Worm (Caenorhabditis elegans) whole organism, mixed stage, embryonic: ENCODE measurements around the gene F13A7.1.
A peak's percentile ranks its signal among the peaks of the same experiment; 100 is the strongest.

ENCODE experiments used
- M03D4.4 ChIP-seq: sonication (generic microtip); optimal IDR thresholded peaks from 2 replicates; lab custom pipeline; 2017; ENCODE audit warnings: mild to moderate bottlenecking, missing genetic modification characterization, missing compliant biosample characterization
- bed-3 ChIP-seq: fragments of 200-800 bp; sonication (Bioruptor generic); optimal IDR thresholded peaks from 3 replicates; lab custom pipeline; 2018; ENCODE audit warnings: mild to moderate bottlenecking, missing genetic modification characterization, moderate library complexity, missing compliant biosample characterization
- blmp-1 ChIP-seq: fragments of 150-350 bp; optimal IDR thresholded peaks from 2 replicates; lab custom pipeline; 2014; ENCODE audit warnings: missing biosample characterization, missing genetic modification characterization
- ceh-43 ChIP-seq: fragments of 200-800 bp; sonication (Bioruptor generic); optimal IDR thresholded peaks from 2 replicates; lab custom pipeline; 2018; ENCODE audit warnings: mild to moderate bottlenecking, missing genetic modification characterization, moderate library complexity, missing compliant biosample characterization
- ceh-83 ChIP-seq: fragments of 200-800 bp; sonication (Bioruptor generic); optimal IDR thresholded peaks from 2 replicates; lab custom pipeline; 2018; ENCODE audit warnings: mild to moderate bottlenecking, missing genetic modification characterization, missing compliant biosample characterization
- ces-1 ChIP-seq: fragments of 150-350 bp; optimal IDR thresholded peaks from 2 replicates; lab custom pipeline; 2014; ENCODE audit warnings: missing biosample characterization, missing genetic modification reagents, missing genetic modification characterization
- cnd-1 ChIP-seq: fragments of 200-800 bp; sonication (Bioruptor generic); optimal IDR thresholded peaks from 2 replicates; lab custom pipeline; 2018; ENCODE audit warnings: mild to moderate bottlenecking, missing genetic modification characterization, missing compliant biosample characterization
- drap-1 ChIP-seq: fragments of 200-800 bp; sonication (Bioruptor generic); optimal IDR thresholded peaks from 3 replicates; lab custom pipeline; 2018; ENCODE audit warnings: mild to moderate bottlenecking, missing genetic modification characterization, missing compliant biosample characterization
- elt-1 ChIP-seq: sonication (generic microtip); optimal IDR thresholded peaks from 2 replicates; lab custom pipeline; 2017; ENCODE audit warnings: missing genetic modification characterization, mild to moderate bottlenecking, missing compliant biosample characterization, antibody characterized with exemption, moderate library complexity, borderline replicate concordance; ENCODE audit not compliant: insufficient read depth
- elt-3 ChIP-seq: fragments of 150-350 bp; optimal IDR thresholded peaks from 2 replicates; lab custom pipeline; 2014; ENCODE audit warnings: missing biosample characterization, missing genetic modification characterization
- flh-1 ChIP-seq: fragments of 200-800 bp; sonication (Bioruptor generic); optimal IDR thresholded peaks from 2 replicates; lab custom pipeline; 2018; ENCODE audit warnings: mild to moderate bottlenecking, missing genetic modification characterization, moderate library complexity, missing compliant biosample characterization
- ham-2 ChIP-seq: fragments of 200-800 bp; sonication (Bioruptor generic); optimal IDR thresholded peaks from 2 replicates; lab custom pipeline; 2018; ENCODE audit warnings: mild to moderate bottlenecking, missing genetic modification characterization, missing compliant biosample characterization
- lin-13 ChIP-seq: fragments of 150-350 bp; optimal IDR thresholded peaks from 2 replicates; lab custom pipeline; 2014; ENCODE audit warnings: missing biosample characterization, missing genetic modification characterization
- lin-32 ChIP-seq: fragments of 200-800 bp; sonication (Bioruptor generic); optimal IDR thresholded peaks from 2 replicates; lab custom pipeline; 2018; ENCODE audit warnings: mild to moderate bottlenecking, missing genetic modification characterization, missing compliant biosample characterization
- lsy-2 ChIP-seq: fragments of 150-350 bp; optimal IDR thresholded peaks from 2 replicates; lab custom pipeline; 2014; ENCODE audit warnings: missing biosample characterization, missing genetic modification characterization
- mab-5 ChIP-seq: fragments of 150-350 bp; optimal IDR thresholded peaks from 2 replicates; lab custom pipeline; 2014; ENCODE audit warnings: missing biosample characterization, missing genetic modification characterization
- mep-1 ChIP-seq: fragments of 150-350 bp; optimal IDR thresholded peaks from 2 replicates; lab custom pipeline; 2017; ENCODE audit warnings: missing biosample characterization, missing genetic modification reagents, missing genetic modification characterization, inconsistent platforms
- mls-2 ChIP-seq: sonication (generic microtip); optimal IDR thresholded peaks from 2 replicates; lab custom pipeline; 2016; ENCODE audit warnings: mild to moderate bottlenecking, missing genetic modification characterization, moderate library complexity, missing compliant biosample characterization
- nhr-12 ChIP-seq: fragments of 150-350 bp; optimal IDR thresholded peaks from 2 replicates; lab custom pipeline; 2014; ENCODE audit warnings: missing biosample characterization, missing genetic modification characterization
- nhr-2 ChIP-seq: fragments of 150-350 bp; optimal IDR thresholded peaks from 2 replicates; lab custom pipeline; 2014; ENCODE audit warnings: missing biosample characterization, missing genetic modification characterization
- nhr-237 ChIP-seq: fragments of 150-350 bp; optimal IDR thresholded peaks from 2 replicates; lab custom pipeline; 2014; ENCODE audit warnings: missing biosample characterization, missing genetic modification characterization
- nhr-28 ChIP-seq: fragments of 150-350 bp; optimal IDR thresholded peaks from 2 replicates; lab custom pipeline; 2014; ENCODE audit warnings: missing biosample characterization, missing genetic modification characterization
- pha-4 ChIP-seq: fragments of 150-350 bp; optimal IDR thresholded peaks from 2 replicates; lab custom pipeline; 2018; ENCODE audit warnings: missing biosample characterization, missing genetic modification reagents, missing genetic modification characterization
- sem-2 ChIP-seq: fragments of 200-800 bp; sonication (Bioruptor generic); optimal IDR thresholded peaks from 2 replicates; lab custom pipeline; 2018; ENCODE audit warnings: mild to moderate bottlenecking, missing genetic modification characterization, missing compliant biosample characterization
- snpc-4 ChIP-seq: fragments of 150-350 bp; optimal IDR thresholded peaks from 2 replicates; lab custom pipeline; 2014; ENCODE audit warnings: missing biosample characterization, missing genetic modification characterization
- sptf-1 ChIP-seq: sonication (generic microtip); optimal IDR thresholded peaks from 2 replicates; lab custom pipeline; 2017; ENCODE audit warnings: mild to moderate bottlenecking, missing genetic modification characterization, moderate library complexity, missing compliant biosample characterization
- tbx-8 ChIP-seq: fragments of 200-800 bp; sonication (Bioruptor generic); optimal IDR thresholded peaks from 2 replicates; lab custom pipeline; 2018; ENCODE audit warnings: mild to moderate bottlenecking, missing genetic modification characterization, moderate library complexity, missing compliant biosample characterization
- unc-120 ChIP-seq: sonication (generic microtip); optimal IDR thresholded peaks from 2 replicates; lab custom pipeline; 2017; ENCODE audit warnings: missing genetic modification characterization, missing compliant biosample characterization; ENCODE audit not compliant: poor library complexity, severe bottlenecking
- unc-39 ChIP-seq: fragments of 150-350 bp; optimal IDR thresholded peaks from 2 replicates; lab custom pipeline; 2014; ENCODE audit warnings: missing biosample characterization, missing genetic modification characterization
- unc-62 ChIP-seq: fragments of 150-350 bp; optimal IDR thresholded peaks from 2 replicates; lab custom pipeline; 2014; ENCODE audit warnings: missing biosample characterization, missing genetic modification reagents, missing genetic modification characterization
- zip-8 ChIP-seq: fragments of 150-350 bp; optimal IDR thresholded peaks from 2 replicates; lab custom pipeline; 2014; ENCODE audit warnings: missing biosample characterization, missing genetic modification characterization
- ztf-11 ChIP-seq: fragments of 150-350 bp; optimal IDR thresholded peaks from 2 replicates; lab custom pipeline; 2014; ENCODE audit warnings: missing biosample characterization, missing genetic modification characterization

The F13A7.1 gene

DNA sequence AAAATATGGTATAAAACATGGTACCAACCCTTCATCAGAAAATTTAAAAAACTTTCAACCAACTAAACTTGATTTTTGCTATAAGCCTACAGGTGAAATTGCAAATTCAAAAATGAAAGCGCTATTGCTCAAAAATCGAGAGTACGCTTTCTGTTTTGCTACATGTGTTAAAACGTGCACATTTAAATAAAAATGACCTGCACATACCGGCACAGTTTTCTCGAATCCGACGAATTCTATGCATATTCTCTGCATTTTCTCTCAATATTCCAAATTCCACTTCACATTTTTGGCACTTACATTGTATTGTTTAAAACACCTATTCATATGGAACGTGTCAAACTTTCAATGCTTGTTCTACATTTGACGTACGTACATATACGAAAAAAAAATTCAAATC, 32.8 kb upstream of the F13A7.1 start, which contains the start of gene srh-145:
TSS of gene srh-145 (plus strand) at position 193 of the 400 bp plus-strand sequence.
- no peak for TF ChIP-seq drap-1 (GFP tag; lab: Kevin White, UChicago)
- no peak for TF ChIP-seq lsy-2
- no peak for TF ChIP-seq tbx-8 (GFP tag; lab: Kevin White, UChicago)
- TF ChIP-seq ztf-11 = no peak
- TF ChIP-seq bed-3 (GFP tag; lab: Kevin White, UChicago) = no peak
- no peak for TF ChIP-seq sem-2 (GFP tag; lab: Kevin White, UChicago)
- TF ChIP-seq zip-8 (tag; lab: Kevin White, UChicago) = no peak
- no peak for TF ChIP-seq nhr-12 (tag; lab: Kevin White, UChicago)
- no peak for TF ChIP-seq flh-1
- TF ChIP-seq unc-62 (GFP tag; lab: Kevin White, UChicago) = no peak

DNA sequence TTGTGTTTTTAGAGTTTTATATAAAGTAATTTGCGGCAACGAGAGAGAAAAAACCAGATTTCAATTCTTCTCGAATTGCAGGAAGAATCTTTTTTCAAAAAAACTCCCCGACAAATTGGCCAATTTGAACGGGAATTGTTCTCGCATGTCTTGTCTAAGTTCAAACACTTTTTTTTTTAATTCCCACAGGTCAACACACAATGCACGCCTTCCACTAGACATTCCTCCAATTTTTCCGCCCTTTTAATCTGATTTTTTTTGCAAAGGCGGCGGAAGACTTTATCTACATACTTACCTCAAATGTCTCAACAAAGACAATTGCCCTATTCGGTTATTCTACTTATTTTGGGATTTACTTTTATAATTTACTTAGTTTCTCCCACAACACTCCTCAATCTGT, 29.9 kb upstream of the F13A7.1 start, which contains the start of gene F26D2.3:
TSS of gene F26D2.3 (plus strand) at position 301 of the 400 bp plus-strand sequence.
- no peak for TF ChIP-seq pha-4 (tag; lab: Kevin White, UChicago)

DNA sequence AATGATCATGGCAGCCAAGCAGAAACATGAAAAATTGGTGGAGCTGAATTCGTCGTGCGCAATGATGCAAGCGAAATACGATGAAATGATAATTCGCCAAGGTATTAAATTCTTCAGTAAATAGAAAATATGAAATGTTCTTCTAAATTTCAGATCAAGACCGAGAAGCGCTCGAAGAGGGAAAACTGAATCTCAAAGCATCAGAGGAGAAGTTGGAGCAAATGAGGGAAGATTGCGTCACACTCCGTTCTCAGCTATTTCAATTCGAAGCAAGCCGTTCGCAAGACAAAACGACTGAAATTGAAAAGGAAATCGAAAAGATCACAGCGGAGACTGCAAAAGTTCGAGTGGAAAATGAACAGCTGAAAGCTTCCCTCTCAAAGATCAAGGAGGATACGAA, 28.6 kb upstream of the F13A7.1 start:
- TF ChIP-seq snpc-4 (tag; lab: Kevin White, UChicago) (no peak), sptf-1 (tag; lab: Kevin White, UChicago) (no peak), nhr-2 (no peak), mab-5 (tag; lab: Kevin White, UChicago) (no peak), zip-8 (tag; lab: Kevin White, UChicago) (peak; percentile 57)

DNA sequence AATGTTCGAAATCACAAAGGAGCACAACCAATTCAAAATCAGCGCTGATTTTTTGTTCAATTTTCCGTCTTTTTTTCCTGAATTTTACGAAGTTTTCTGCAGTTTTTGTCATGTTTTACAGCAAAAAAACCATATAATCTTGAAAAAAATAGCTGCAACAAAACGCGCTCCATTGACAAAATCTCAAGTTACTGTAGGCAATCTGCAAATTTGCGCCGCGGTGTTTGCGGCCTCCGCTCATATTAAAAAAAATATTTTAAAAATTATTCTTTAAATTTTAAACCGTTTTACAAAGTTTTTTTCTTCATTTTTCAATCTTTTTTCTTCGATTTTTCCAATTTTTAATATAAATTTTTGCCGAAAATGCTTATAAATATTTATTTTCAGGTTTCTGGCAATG, 27.6 kb upstream of the F13A7.1 start:
- no peak for TF ChIP-seq mep-1
- no peak for TF ChIP-seq elt-1
- no peak for TF ChIP-seq unc-120
- no peak for TF ChIP-seq nhr-237 (tag; lab: Kevin White, UChicago)
- TF ChIP-seq M03D4.4 (tag; lab: Kevin White, UChicago) = no peak
- no peak for TF ChIP-seq ceh-43 (GFP tag; lab: Kevin White, UChicago)
- no peak for TF ChIP-seq snpc-4 (tag; lab: Kevin White, UChicago)
- TF ChIP-seq lsy-2 = no peak
- no peak for TF ChIP-seq drap-1 (GFP tag; lab: Kevin White, UChicago)
- no peak for TF ChIP-seq cnd-1 (tag; lab: Kevin White, UChicago)
- TF ChIP-seq unc-39 (tag; lab: Kevin White, UChicago) = no peak
- TF ChIP-seq nhr-2 = no peak
- no peak for TF ChIP-seq mls-2 (tag; lab: Kevin White, UChicago)
- TF ChIP-seq lin-32 = no peak
- TF ChIP-seq elt-3 (tag; lab: Kevin White, UChicago) = no peak
- TF ChIP-seq mab-5 (tag; lab: Kevin White, UChicago) = no peak
- no peak for TF ChIP-seq nhr-28
- no peak for TF ChIP-seq pha-4 (tag; lab: Kevin White, UChicago)

DNA sequence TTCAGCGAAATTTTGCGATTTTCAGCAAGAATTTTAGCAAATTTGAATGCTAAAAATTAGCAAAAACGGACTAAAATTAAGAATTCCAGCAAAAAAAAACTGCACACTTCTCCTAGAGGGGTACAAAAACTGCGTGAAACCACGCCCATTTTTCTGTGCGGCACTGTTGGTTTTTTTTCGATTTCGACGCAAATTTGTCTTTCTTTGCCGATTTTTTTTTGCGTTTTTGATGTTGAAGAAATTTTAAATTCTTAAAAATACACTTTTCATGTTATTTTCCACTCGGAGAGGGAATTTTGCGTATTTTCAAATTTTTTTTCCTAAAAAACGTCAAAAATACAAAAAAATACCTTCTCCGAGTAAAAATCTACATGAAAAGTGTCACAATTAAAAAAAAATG, 26.2 kb upstream of the F13A7.1 start, which contains the start of gene syp-1:
TSS of gene syp-1 (plus strand) at position 301 of the 400 bp plus-strand sequence.
- no peak for TF ChIP-seq ces-1 (GFP tag; lab: Kevin White, UChicago)
- no peak for TF ChIP-seq sptf-1 (tag; lab: Kevin White, UChicago)
- TF ChIP-seq elt-1 = no peak
- TF ChIP-seq zip-8 (tag; lab: Kevin White, UChicago) = no peak

DNA sequence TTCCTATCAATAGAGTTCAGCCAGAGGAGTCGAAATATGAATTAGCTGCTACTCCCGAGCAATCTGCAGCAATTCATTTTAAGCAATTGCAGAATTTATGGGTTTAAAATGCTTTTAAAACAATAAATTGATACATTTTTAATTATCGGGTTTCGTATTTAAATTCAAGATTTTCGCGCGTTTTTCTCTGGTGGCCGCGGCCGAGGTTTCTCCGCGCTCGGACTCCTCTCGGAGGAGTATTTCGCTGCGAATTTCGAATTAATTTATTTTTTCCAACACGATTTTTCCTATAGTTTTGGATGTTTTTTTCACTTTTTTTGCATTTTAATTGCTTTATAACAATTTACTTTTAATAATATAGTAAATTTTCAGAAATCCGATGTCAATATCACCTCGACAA, 23.8 kb upstream of the F13A7.1 start, which contains the start of gene F13A7.14:
TSS of gene F13A7.14 (plus strand) at position 373 of the 400 bp plus-strand sequence.
- TF ChIP-seq sem-2 (GFP tag; lab: Kevin White, UChicago) (no peak), M03D4.4 (tag; lab: Kevin White, UChicago) (no peak), unc-120 (no peak), blmp-1 (tag; lab: Kevin White, UChicago) (no peak), ceh-83 (no peak), lin-32 (no peak), nhr-28 (no peak), lin-13 (tag; lab: Kevin White, UChicago) (peak; percentile 22), sptf-1 (tag; lab: Kevin White, UChicago) (peak; percentile 38), cnd-1 (tag; lab: Kevin White, UChicago) (no peak), lsy-2 (peak; percentile 59), ces-1 (GFP tag; lab: Kevin White, UChicago) (peak; percentile 52), mab-5 (tag; lab: Kevin White, UChicago) (no peak), unc-39 (tag; lab: Kevin White, UChicago) (no peak), ztf-11 (no peak), mep-1 (peak; percentile 17), snpc-4 (tag; lab: Kevin White, UChicago) (no peak), ham-2 (GFP tag; lab: Kevin White, UChicago) (no peak), ceh-43 (GFP tag; lab: Kevin White, UChicago) (peak; percentile 21), nhr-237 (tag; lab: Kevin White, UChicago) (peak; percentile 47), unc-62 (GFP tag; lab: Kevin White, UChicago) (no peak), tbx-8 (GFP tag; lab: Kevin White, UChicago) (no peak), bed-3 (GFP tag; lab: Kevin White, UChicago) (no peak), drap-1 (GFP tag; lab: Kevin White, UChicago) (no peak), flh-1 (no peak), elt-1 (no peak), zip-8 (tag; lab: Kevin White, UChicago) (no peak)
